Worm (Caenorhabditis elegans): ENCODE results near the gene dmd-8.
A peak's percentile ranks its signal among the peaks of the same experiment; 100 is the strongest.

- no peak for TF ChIP-seq tbx-2 (tag; optimal IDR thresholded peaks at IDR 0.05)
- TF ChIP-seq pqm-1 (tag; optimal IDR thresholded peaks at IDR 0.05) = peak; percentile 4
- TF ChIP-seq unc-39 (tag; optimal IDR thresholded peaks at IDR 0.05) = no peak
- TF ChIP-seq ztf-4 (tag; optimal IDR thresholded peaks at IDR 0.05) = peak; percentile 40
- TF ChIP-seq aly-2 (tag; optimal IDR thresholded peaks at IDR 0.05) = no peak
- TF ChIP-seq ama-1 (optimal IDR thresholded peaks at IDR 0.05) = peak; percentile 70
- TF ChIP-seq fkh-10 (GFP tag; optimal IDR thresholded peaks at IDR 0.05) = no peak
- peak; percentile 78 for TF ChIP-seq mdl-1 (tag; optimal IDR thresholded peaks at IDR 0.05)
- TF ChIP-seq sea-2 (GFP tag; optimal IDR thresholded peaks at IDR 0.05) = no peak
- TF ChIP-seq snpc-4 (tag; optimal IDR thresholded peaks at IDR 0.05) = peak; percentile 78
- no peak for TF ChIP-seq ceh-82 (tag; optimal IDR thresholded peaks at IDR 0.05)
Measured at ce11 chrV:349054-349453, 12.8 kb upstream of the dmd-8 start, which contains the start of gene atg-9.
